Worm (Caenorhabditis elegans): Measurements from ENCODE around the gene F20E11.18.

The F20E11.18 gene

DNA sequence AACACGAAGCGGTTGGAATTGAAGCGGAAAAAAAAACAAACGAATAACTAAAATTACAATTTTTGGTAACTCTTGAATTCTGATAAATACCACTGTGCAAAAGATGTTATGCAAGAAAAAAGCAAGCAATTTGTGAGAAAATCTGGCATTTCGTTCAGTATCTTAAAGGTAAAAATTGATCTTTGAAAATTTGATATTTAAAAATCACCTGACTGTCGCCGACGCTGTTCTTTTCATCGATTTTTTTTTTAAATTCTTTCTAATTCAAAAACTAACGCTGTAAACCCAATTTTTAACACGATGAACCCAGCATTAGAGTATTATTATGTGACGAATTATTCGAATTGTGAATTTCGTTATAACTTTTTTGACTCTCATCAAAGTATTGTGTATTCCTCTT is 37.3 kb upstream of the F20E11.18 start, which contains the start of gene srh-123 (continued):
- no peak for TF ChIP-seq lir-1 (GFP tag; conservative IDR thresholded peaks at IDR 0.05)

DNA sequence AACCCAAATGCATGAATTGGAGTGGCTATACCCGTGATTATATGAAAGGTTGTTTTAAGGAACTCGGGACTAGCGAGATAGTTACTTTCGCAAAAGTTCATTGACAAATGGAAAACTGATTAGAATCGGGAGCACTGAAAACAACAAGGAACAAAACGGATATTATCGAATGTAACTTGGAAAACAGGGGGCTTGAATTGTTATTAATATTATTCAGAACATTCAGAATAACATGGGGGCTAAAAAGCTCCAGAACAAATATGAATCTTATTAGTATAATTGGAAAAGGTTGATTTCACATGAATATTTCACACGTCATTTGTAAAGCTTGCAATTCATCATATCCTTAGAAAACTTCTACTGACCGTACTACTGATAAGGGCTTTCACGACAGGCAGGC is 35.2 kb upstream of the F20E11.18 start, which contains the start of gene srh-235:
Gene srh-235, minus strand, starts transcription at position 101 of the 400 bp plus-strand sequence.
- TF ChIP-seq ztf-3 (GFP tag; optimal IDR thresholded peaks at IDR 0.05) (no peak), attf-6 (GFP tag; IDR thresholded peaks at IDR 0.05) (no peak), Y53G8AR.9 (GFP tag; conservative IDR thresholded peaks at IDR 0.05) (no peak), attf-5 (GFP tag; optimal IDR thresholded peaks at IDR 0.05) (no peak), mel-28 (tag; optimal IDR thresholded peaks at IDR 0.05; ENCODE audit: borderline replicate concordance) (no peak), unc-62 (GFP tag; optimal IDR thresholded peaks at IDR 0.05) (no peak), tbx-9 (tag; optimal IDR thresholded peaks at IDR 0.05; ENCODE audit: borderline replicate concordance) (no peak), F39B2.1 (GFP tag; IDR thresholded peaks at IDR 0.05) (no peak), Y53F4B.3 (GFP tag; IDR thresholded peaks at IDR 0.05) (no peak), ztf-18 (tag; optimal IDR thresholded peaks at IDR 0.05) (no peak), lag-1 (GFP tag; IDR thresholded peaks at IDR 0.05) (no peak), cebp-2 (GFP tag; IDR thresholded peaks at IDR 0.05) (no peak), dox-1 (GFP tag; IDR thresholded peaks at IDR 0.05) (no peak), aptf-2 (GFP tag; conservative IDR thresholded peaks at IDR 0.05) (no peak), nfya-2 (GFP tag; IDR thresholded peaks at IDR 0.05) (no peak), B0035.1 (tag; optimal IDR thresholded peaks at IDR 0.05) (no peak)

DNA sequence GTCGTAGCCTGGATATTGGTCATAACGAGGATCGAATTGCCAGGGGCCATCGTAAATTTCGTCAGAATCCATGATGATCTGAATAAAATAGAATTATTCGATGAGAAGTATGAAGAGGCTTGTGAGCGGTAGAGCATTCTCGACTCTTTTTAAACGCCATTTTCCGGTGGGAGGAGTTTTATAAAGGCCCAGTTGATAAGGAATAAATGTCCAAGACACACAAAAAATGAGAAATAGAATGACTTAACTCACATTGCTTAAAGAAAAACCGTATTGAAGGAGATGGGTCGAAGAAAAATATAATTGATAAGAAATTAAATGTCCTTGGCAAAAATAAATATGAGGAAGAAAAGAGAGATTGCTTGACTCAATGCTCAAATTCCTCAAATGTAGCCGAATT is 32.8 kb upstream of the F20E11.18 start, which contains the start of gene F20E11.17:
Gene F20E11.17, minus strand, starts transcription at position 101 of the 400 bp plus-strand sequence.
- no peak for TF ChIP-seq attf-3 (GFP tag; conservative IDR thresholded peaks at IDR 0.05)
- TF ChIP-seq nfya-1 (tag; optimal IDR thresholded peaks at IDR 0.05; ENCODE audit: borderline replicate concordance, insufficient read depth) = no peak
- TF ChIP-seq lin-35 (GFP tag; optimal IDR thresholded peaks at IDR 0.05) = no peak
- no peak for TF ChIP-seq mcd-1 (GFP tag; IDR thresholded peaks at IDR 0.05)
- no peak for TF ChIP-seq egl-18 (GFP tag; IDR thresholded peaks at IDR 0.05)
- TF ChIP-seq rec-8 (tag; optimal IDR thresholded peaks at IDR 0.05) = no peak
- no peak for TF ChIP-seq Y79H2A.3 (GFP tag; conservative IDR thresholded peaks at IDR 0.05)
- TF ChIP-seq tbp1 (GFP tag; optimal IDR thresholded peaks at IDR 0.05) = no peak
- TF ChIP-seq repo-1 (tag; optimal IDR thresholded peaks at IDR 0.05) = no peak
- TF ChIP-seq lin-40 (tag; optimal IDR thresholded peaks at IDR 0.05) = no peak
- no peak for TF ChIP-seq rpc-1 (optimal IDR thresholded peaks at IDR 0.05)
- TF ChIP-seq rpc-1 (tag; optimal IDR thresholded peaks at IDR 0.05) = no peak
- TF ChIP-seq bed-1 (GFP tag; IDR thresholded peaks at IDR 0.05) = no peak
- TF ChIP-seq C06A6.2 (GFP tag; conservative IDR thresholded peaks at IDR 0.05) = no peak
- no peak for TF ChIP-seq T26A5.8 (tag; optimal IDR thresholded peaks at IDR 0.05)

DNA sequence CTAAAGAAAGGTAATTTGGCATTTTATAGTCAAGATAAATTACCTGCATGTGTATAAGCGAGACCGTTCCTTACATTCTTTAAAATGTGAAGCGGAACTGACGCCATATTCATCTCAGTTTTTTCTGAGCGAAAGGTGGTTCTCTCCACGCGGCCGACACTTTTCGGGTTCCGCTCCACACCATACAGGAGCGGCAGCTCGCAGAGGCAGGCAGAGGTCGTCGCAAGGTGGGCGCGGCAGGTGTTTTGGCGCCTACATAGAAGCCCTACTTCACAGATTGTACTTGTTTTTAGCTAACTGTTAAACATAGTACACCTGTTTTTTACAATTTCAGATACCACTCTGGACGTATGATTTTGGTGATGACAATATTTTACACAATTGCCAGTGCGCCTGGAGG is 31.5 kb upstream of the F20E11.18 start:
- TF ChIP-seq bed-2 (GFP tag; IDR thresholded peaks at IDR 0.05) = no peak
- TF ChIP-seq mcd-1 (GFP tag; IDR thresholded peaks at IDR 0.05) = no peak
- no peak for TF ChIP-seq snpc-4 (GFP tag; optimal IDR thresholded peaks at IDR 0.05)
- TF ChIP-seq snpc-4 (tag; optimal IDR thresholded peaks at IDR 0.05) = peak in 1 of 4 experiments; percentile 59
- no peak for TF ChIP-seq ceh-40 (GFP tag; IDR thresholded peaks at IDR 0.05)

All from whole organism, young adult.